Fruit fly (Drosophila melanogaster) whole organism, prepupa: ENCODE data around the gene Tip60.

Experiments
- Blimp-1 ChIP-seq: fragments of 200-800 bp; sonication (Bioruptor generic); optimal IDR thresholded peaks from 3 replicates; lab custom pipeline; 2017; ENCODE audit warnings: missing biosample characterization, missing genetic modification characterization, mild to moderate bottlenecking, moderate library complexity, missing genetic modification reagents
- CG11294 ChIP-seq: fragments of 200-800 bp; sonication (Bioruptor generic); IDR thresholded peaks from 2 replicates; pipeline ENCODE4 v1.3.6; 2022; ENCODE audit warnings: missing biosample characterization, missing genetic modification characterization
- CG4318 ChIP-seq: fragments of 200-800 bp; sonication (Bioruptor generic); optimal IDR thresholded peaks from 3 replicates; lab custom pipeline; 2017; ENCODE audit warnings: missing biosample characterization, mild to moderate bottlenecking, missing genetic modification characterization
- CG6276 ChIP-seq: fragments of 200-800 bp; sonication (Bioruptor generic); optimal IDR thresholded peaks from 2 replicates; lab custom pipeline; 2017; ENCODE audit warnings: missing biosample characterization, mild to moderate bottlenecking, missing genetic modification characterization
- Eip78C ChIP-seq: fragments of 200-800 bp; sonication (Bioruptor generic); peaks from one replicate; lab custom pipeline; 2016; ENCODE audit warnings: missing biosample characterization, missing genetic modification characterization
- Gug ChIP-seq: fragments of 200-800 bp; sonication (Bioruptor generic); IDR thresholded peaks from 2 replicates; pipeline ENCODE4 v1.3.6; 2022; ENCODE audit warnings: missing biosample characterization, missing genetic modification characterization
- Hr39 ChIP-seq: fragments of 200-800 bp; sonication (Bioruptor generic); optimal IDR thresholded peaks from 2 replicates; lab custom pipeline; 2016; ENCODE audit warnings: missing biosample characterization, missing genetic modification characterization
- Lpt ChIP-seq: fragments of 200-800 bp; sonication (Bioruptor generic); optimal IDR thresholded peaks from 3 replicates; lab custom pipeline; 2016; ENCODE audit warnings: missing biosample characterization, missing genetic modification characterization
- cyc ChIP-seq: fragments of 200-800 bp; sonication (Bioruptor generic); optimal IDR thresholded peaks from 3 replicates; lab custom pipeline; 2016; ENCODE audit warnings: missing biosample characterization, missing genetic modification characterization
- ss ChIP-seq, 2 experiments: fragments of 200-800 bp; sonication (Bioruptor generic); optimal IDR thresholded peaks; 2 replicates in 1 of 2; 3 replicates in 1 of 2; lab custom pipeline; 2017 to 2018; ENCODE audit warnings: mild to moderate bottlenecking in 2 of 2, missing biosample characterization in 2 of 2, missing genetic modification characterization in 2 of 2, moderate library complexity in 1 of 2
- svp ChIP-seq: fragments of 200-800 bp; sonication (Bioruptor generic); peaks from one replicate; lab custom pipeline; 2016; ENCODE audit warnings: missing biosample characterization, missing genetic modification characterization

DNA sequence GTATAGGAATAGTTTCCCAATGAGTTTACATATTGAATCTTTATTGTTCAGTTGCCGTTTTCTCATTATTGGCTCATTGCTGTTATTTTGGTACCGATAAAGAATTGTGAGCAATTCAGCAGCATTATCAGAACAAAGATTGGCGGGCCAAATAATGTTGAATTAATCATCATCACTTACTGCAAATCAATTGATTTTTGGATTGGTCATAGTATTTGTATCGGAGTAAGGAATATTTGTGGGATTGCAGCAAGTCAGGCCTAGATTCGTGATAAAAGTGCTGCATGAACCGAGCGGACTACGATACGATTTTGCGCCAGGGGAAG lies 9.2 kb downstream of the Tip60 start:
- TF ChIP-seq cyc (GFP tag; lab: Kevin White, UChicago): peak; percentile 25
- no peak for TF ChIP-seq Gug (GFP tag; lab: Robert Waterston, UW)
- peak; percentile 48 for TF ChIP-seq CG6276 (GFP tag; lab: Kevin White, UChicago)
- TF ChIP-seq CG4318 (GFP tag; lab: Kevin White, UChicago): peak; percentile 43
- no peak for TF ChIP-seq svp
- no peak for TF ChIP-seq Lpt (GFP tag; lab: Kevin White, UChicago)
- peak; percentile 87 for TF ChIP-seq Eip78C (GFP tag; lab: Kevin White, UChicago)
- TF ChIP-seq Hr39 (GFP tag; lab: Kevin White, UChicago): no peak
- TF ChIP-seq CG11294 (GFP tag; lab: Robert Waterston, UW): no peak
- TF ChIP-seq Blimp-1 (GFP tag; lab: Kevin White, UChicago): no peak
- peak; percentile 39 to 77 for TF ChIP-seq ss (GFP tag; optimal IDR thresholded peaks at IDR 0.05; lab: Kevin White, UChicago)
